Worm (Caenorhabditis elegans) whole organism, early embryonic: ENCODE results near the gene T26H10.2.

Experiments used
- B0310.2 ChIP-seq: sonication (generic microtip); optimal IDR thresholded peaks from 2 replicates; lab custom pipeline; 2016; ENCODE audit warnings: mild to moderate bottlenecking, missing genetic modification characterization, missing compliant biosample characterization
- ama-1 ChIP-seq: fragments of 150-350 bp; optimal IDR thresholded peaks from 2 replicates; lab custom pipeline; 2014
- ceh-36 ChIP-seq: sonication (generic microtip); optimal IDR thresholded peaks from 2 replicates; lab custom pipeline; 2016; ENCODE audit warnings: missing genetic modification characterization, inconsistent platforms, missing compliant biosample characterization
- hnd-1 ChIP-seq: sonication (generic microtip); optimal IDR thresholded peaks from 2 replicates; lab custom pipeline; 2016; ENCODE audit warnings: missing genetic modification characterization, missing compliant biosample characterization
- scrt-1 ChIP-seq: fragments of 200-800 bp; sonication (Bioruptor generic); IDR thresholded peaks from 2 replicates; pipeline ENCODE4 v1.3.6; 2022; ENCODE audit warnings: missing genetic modification characterization, missing compliant biosample characterization
- tbx-11 ChIP-seq: fragments of 200-800 bp; sonication (Bioruptor generic); IDR thresholded peaks from 2 replicates; pipeline ENCODE4 v1.3.6; 2022; ENCODE audit warnings: missing genetic modification characterization, missing compliant biosample characterization
- tra-4 ChIP-seq: sonication (generic microtip); optimal IDR thresholded peaks from 2 replicates; lab custom pipeline; 2017; ENCODE audit warnings: missing genetic modification characterization, missing compliant biosample characterization

DNA sequence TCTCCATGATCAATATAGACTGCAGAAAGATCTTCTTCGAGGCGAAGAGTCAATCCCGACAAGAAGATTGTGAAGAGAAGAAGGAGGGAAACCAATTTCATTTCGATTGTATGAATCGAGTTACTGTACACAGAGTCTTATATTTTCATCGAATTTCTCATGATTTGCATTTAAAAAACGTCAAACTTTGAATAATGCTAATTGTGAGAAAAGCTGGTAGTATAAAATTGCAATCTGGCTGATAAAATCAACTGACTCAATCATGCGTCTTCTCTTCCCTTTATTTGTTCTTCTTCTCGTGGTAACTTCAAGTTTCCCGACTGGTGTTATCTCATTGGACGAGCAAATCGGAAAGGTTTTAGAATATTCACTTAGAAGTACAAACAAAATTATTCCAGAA lies 34.1 kb downstream of the T26H10.2 start, which contains the start of the genes K03B8.11 and K03B8.14:
- TF ChIP-seq tra-4 (tag; lab: Kevin White, UChicago) (no peak), B0310.2 (no peak), ceh-36 (tag; lab: Kevin White, UChicago) (no peak), hnd-1 (tag; lab: Kevin White, UChicago) (no peak), ama-1 (no peak), tbx-11 (GFP tag; lab: Robert Waterston, UW) (no peak), scrt-1 (GFP tag; lab: Robert Waterston, UW) (no peak)
